Fruit fly (Drosophila melanogaster): Measurements from ENCODE around the gene CG3581.
A peak's percentile ranks its signal among the peaks of the same experiment; 100 is the strongest.

The CG3581 gene

DNA sequence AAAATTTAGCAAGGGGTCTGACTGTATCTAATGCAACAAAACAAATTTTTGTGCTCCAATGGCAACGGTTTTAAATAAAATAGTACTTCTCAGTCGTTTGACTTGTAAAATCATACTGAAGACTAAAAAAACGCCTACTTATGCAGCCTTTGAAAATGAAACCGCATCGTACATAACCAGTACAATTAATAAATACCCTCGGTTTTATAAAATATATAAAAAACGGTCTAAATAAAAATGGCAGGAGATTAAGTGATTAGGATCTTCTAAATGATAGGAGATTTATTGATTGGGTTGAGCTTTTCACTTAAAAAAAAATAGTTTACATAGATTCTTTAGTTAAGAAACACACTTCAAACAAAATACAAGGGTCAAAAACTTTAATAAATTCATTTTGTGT lies at the start of gene CG3581:
Gene CG3581 (minus strand): TSS at position 101 of the 400 bp plus-strand sequence.
- TF ChIP-seq cic (GFP tag; optimal IDR thresholded peaks at IDR 0.05): no peak
- TF ChIP-seq tj (GFP tag; optimal IDR thresholded peaks at IDR 0.05): no peak
- TF ChIP-seq Hr96 (GFP tag; optimal IDR thresholded peaks at IDR 0.05): no peak
- no peak for TF ChIP-seq CG12768 (GFP tag; optimal IDR thresholded peaks at IDR 0.05)

DNA sequence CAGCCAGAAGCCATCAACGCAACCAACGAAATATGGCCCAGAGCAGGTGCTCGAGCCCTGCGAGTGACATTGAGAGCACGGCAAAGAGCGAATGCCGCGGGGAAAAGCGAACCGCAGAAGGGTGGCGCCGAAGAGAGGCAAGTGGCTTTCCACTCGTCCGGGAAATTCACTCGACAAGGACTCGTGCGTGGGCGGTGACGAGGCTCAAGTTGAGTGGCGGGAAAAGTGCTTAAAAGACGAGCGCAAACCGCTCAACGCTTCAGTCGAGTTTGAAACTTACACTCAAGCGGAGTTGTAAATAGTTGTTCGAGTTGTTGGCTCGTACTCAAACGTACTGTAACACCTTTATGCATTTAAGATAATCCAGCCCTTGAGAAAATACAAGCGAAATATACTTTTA lies 37.8 kb upstream of the CG3581 start, which contains the start of gene CG31221:
Gene CG31221 (plus strand): TSS at position 256 of the 400 bp plus-strand sequence.
- TF ChIP-seq CG5204 (GFP tag; optimal IDR thresholded peaks at IDR 0.05) (no peak), CG12768 (GFP tag; optimal IDR thresholded peaks at IDR 0.05) (no peak), cic (GFP tag; optimal IDR thresholded peaks at IDR 0.05) (no peak), Mnt (GFP tag; optimal IDR thresholded peaks at IDR 0.05) (no peak), CG11617 (GFP tag; optimal IDR thresholded peaks at IDR 0.05) (no peak)

DNA sequence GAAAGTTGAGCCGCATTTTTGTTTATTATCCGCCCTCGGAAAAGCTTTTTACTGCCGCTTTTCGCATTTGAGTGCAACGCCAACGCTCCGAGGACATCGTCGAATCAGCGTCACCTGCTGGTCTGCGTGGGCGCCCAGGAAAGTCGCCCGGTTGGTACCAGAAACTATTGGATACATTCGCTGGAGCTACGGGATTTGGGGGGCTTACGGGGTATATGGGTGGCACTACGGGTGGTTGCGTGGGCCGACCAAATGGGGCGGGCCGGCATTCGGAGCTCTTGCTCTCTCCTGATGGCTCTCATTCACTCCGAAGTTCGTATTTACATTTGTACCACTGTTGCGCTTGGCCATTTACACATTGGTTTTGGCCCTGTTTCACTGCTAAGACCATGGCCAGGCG lies 36.8 kb upstream of the CG3581 start:
- no peak for TF ChIP-seq CG7045 (GFP tag; optimal IDR thresholded peaks at IDR 0.05)
- no peak for TF ChIP-seq CG14711 (tag; optimal IDR thresholded peaks at IDR 0.05)
- no peak for TF ChIP-seq Hr96 (GFP tag; optimal IDR thresholded peaks at IDR 0.05)
- no peak for TF ChIP-seq kay (GFP tag; ENCODE audit: borderline replicate concordance)
- no peak for TF ChIP-seq cnc (optimal IDR thresholded peaks at IDR 0.05)
- no peak for TF ChIP-seq CG5204 (GFP tag; optimal IDR thresholded peaks at IDR 0.05)
- TF ChIP-seq Mnt (GFP tag; optimal IDR thresholded peaks at IDR 0.05): no peak
- TF ChIP-seq Crg-1 (GFP tag; optimal IDR thresholded peaks at IDR 0.05): no peak
- TF ChIP-seq pad (GFP tag; optimal IDR thresholded peaks at IDR 0.05): no peak
- TF ChIP-seq tj (GFP tag; optimal IDR thresholded peaks at IDR 0.05): no peak
- TF ChIP-seq CG7101 (tag; optimal IDR thresholded peaks at IDR 0.05): no peak
- no peak for TF ChIP-seq CG12768 (GFP tag; optimal IDR thresholded peaks at IDR 0.05)
- no peak for TF ChIP-seq toe (GFP tag; optimal IDR thresholded peaks at IDR 0.05)
- TF ChIP-seq CG11617 (GFP tag; optimal IDR thresholded peaks at IDR 0.05): no peak
- TF ChIP-seq CG1620 (GFP tag; optimal IDR thresholded peaks at IDR 0.05): no peak
- no peak for TF ChIP-seq bab1 (GFP tag; optimal IDR thresholded peaks at IDR 0.05)
- no peak for TF ChIP-seq Clk (GFP tag; optimal IDR thresholded peaks at IDR 0.05)

DNA sequence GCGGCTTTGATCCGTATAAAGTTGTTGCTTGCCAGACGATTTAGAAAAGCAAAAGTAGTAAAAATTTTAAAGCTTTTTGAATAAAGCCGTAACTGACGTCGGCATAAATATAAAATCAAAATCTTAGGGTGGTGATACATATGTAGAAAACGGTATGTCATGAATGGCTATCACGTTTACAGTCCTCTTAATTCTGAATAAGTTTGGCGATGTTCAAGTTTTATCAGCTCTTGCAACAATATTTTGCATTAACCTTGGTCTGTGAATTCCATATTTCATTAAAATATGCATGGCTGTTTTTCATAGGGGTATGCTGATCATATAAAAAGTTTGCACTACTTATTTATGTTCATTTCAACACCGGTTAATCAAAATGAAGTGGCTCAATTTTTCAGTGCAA lies 34.0 kb upstream of the CG3581 start, which contains the start of gene CG11626:
Gene CG11626 (plus strand): TSS at position 301 of the 400 bp plus-strand sequence.
- no peak for TF ChIP-seq CG7045 (GFP tag; optimal IDR thresholded peaks at IDR 0.05)
- TF ChIP-seq tj (GFP tag; optimal IDR thresholded peaks at IDR 0.05): no peak
- no peak for TF ChIP-seq CG7101 (tag; optimal IDR thresholded peaks at IDR 0.05)
- TF ChIP-seq toe (GFP tag; optimal IDR thresholded peaks at IDR 0.05): no peak
- TF ChIP-seq CG14711 (tag; optimal IDR thresholded peaks at IDR 0.05): no peak
- no peak for TF ChIP-seq Crg-1 (GFP tag; optimal IDR thresholded peaks at IDR 0.05)
- TF ChIP-seq CG11617 (GFP tag; optimal IDR thresholded peaks at IDR 0.05): no peak
- no peak for TF ChIP-seq cnc (optimal IDR thresholded peaks at IDR 0.05)
- TF ChIP-seq cic (GFP tag; optimal IDR thresholded peaks at IDR 0.05): no peak
- no peak for TF ChIP-seq Mnt (GFP tag; optimal IDR thresholded peaks at IDR 0.05)
- no peak for TF ChIP-seq CG5204 (GFP tag; optimal IDR thresholded peaks at IDR 0.05)
- no peak for TF ChIP-seq CG33017 (tag; optimal IDR thresholded peaks at IDR 0.05)
- TF ChIP-seq pad (GFP tag; optimal IDR thresholded peaks at IDR 0.05): no peak
- no peak for TF ChIP-seq CG12768 (GFP tag; optimal IDR thresholded peaks at IDR 0.05)
- no peak for TF ChIP-seq Clk (GFP tag; optimal IDR thresholded peaks at IDR 0.05)
- no peak for TF ChIP-seq kay (GFP tag; ENCODE audit: borderline replicate concordance)
- no peak for TF ChIP-seq bab1 (GFP tag; optimal IDR thresholded peaks at IDR 0.05)
- no peak for TF ChIP-seq ovo (GFP tag; optimal IDR thresholded peaks at IDR 0.05)
- TF ChIP-seq CG1620 (GFP tag; optimal IDR thresholded peaks at IDR 0.05): no peak
- no peak for TF ChIP-seq Hr96 (GFP tag; optimal IDR thresholded peaks at IDR 0.05)

DNA sequence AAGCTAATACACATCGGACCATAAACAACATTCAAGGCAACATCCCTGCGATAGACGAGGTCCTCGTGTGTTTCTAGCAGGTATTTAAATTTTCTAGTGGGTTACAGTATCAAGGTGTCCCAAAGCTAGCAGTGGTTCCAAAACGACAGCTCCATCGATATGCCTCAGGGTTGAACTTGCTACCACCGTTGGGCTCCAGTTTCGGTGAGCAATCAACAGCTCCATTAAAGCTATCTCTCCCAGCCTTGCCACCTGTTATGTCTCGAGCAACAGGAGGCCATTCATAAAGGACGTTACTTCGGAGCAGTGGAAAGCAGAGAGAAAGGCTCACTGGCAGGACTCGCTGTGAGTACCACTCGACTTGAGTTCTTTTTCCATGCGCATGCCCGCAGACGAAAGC lies 32.3 kb upstream of the CG3581 start:
- no peak for TF ChIP-seq CG7045 (GFP tag; optimal IDR thresholded peaks at IDR 0.05)
- no peak for TF ChIP-seq cnc (optimal IDR thresholded peaks at IDR 0.05)

DNA sequence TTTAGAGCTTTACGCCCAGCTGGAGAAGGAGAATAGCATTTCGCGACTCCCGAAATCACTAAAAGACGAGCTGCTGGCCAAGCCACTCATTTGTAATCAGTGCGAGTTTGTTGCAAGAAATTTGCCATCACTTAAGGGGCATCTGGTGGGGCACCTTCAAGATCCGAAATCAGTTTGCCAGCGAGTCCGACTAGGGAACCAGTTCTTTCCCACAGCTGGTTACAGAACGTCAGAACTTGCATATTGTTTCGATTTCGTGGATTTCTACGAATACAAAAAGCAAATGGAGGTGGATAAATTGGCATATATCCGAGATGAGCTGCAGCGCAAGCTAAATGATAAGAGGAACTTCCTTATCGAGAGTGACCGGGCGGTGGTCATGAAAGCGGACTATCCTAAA lies 29.7 kb upstream of the CG3581 start:
- TF ChIP-seq cic (GFP tag; optimal IDR thresholded peaks at IDR 0.05) (no peak), CG7045 (GFP tag; optimal IDR thresholded peaks at IDR 0.05) (no peak), pad (GFP tag; optimal IDR thresholded peaks at IDR 0.05) (no peak), CG12768 (GFP tag; optimal IDR thresholded peaks at IDR 0.05) (no peak), CG14711 (tag; optimal IDR thresholded peaks at IDR 0.05) (no peak), Hr96 (GFP tag; optimal IDR thresholded peaks at IDR 0.05) (no peak), cnc (optimal IDR thresholded peaks at IDR 0.05) (no peak), tj (GFP tag; optimal IDR thresholded peaks at IDR 0.05) (no peak), CG5204 (GFP tag; optimal IDR thresholded peaks at IDR 0.05) (no peak)

DNA sequence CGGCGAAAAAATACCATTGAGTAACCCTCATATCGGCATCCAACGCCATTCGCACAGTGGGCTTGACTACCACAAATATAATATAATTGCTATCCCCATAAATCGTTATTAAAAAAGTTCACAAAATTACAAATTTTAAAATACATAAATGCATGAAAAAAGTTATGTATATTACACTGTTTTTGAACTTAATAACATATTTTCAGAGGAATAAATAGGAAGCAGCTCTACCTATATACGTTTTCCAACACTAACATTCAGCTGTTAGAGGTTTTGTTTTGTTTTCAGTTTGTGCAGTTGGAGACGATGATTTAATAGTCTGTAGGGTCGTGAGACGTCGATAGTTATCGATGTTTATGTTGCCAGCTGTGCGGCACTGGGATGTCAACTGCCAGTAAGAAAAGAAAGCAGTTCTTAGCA lies 28.5 kb upstream of the CG3581 start, which contains the start of the genes Ino80 and Aptx:
Gene Ino80 (minus strand): TSS at position 58 of the 420 bp plus-strand sequence.
Gene Aptx (plus strand): TSS at position 360 of the 420 bp plus-strand sequence.
- TF ChIP-seq Hr96 (GFP tag; optimal IDR thresholded peaks at IDR 0.05): peak; percentile 85
- peak; percentile 87 for TF ChIP-seq CG33017 (tag; optimal IDR thresholded peaks at IDR 0.05)
- TF ChIP-seq pad (GFP tag; optimal IDR thresholded peaks at IDR 0.05): peak; percentile 71
- TF ChIP-seq toe (GFP tag; optimal IDR thresholded peaks at IDR 0.05): peak; percentile 94
- TF ChIP-seq CG12768 (GFP tag; optimal IDR thresholded peaks at IDR 0.05): peak; percentile 91
- TF ChIP-seq Mnt (GFP tag; optimal IDR thresholded peaks at IDR 0.05): peak; percentile 78
- peak; percentile 84 for TF ChIP-seq Crg-1 (GFP tag; optimal IDR thresholded peaks at IDR 0.05)
- TF ChIP-seq cnc (optimal IDR thresholded peaks at IDR 0.05): no peak
- TF ChIP-seq ovo (GFP tag; optimal IDR thresholded peaks at IDR 0.05): peak; percentile 75
- peak; percentile 94 for TF ChIP-seq CG7045 (GFP tag; optimal IDR thresholded peaks at IDR 0.05)
- peak; percentile 93 for TF ChIP-seq CG5204 (GFP tag; optimal IDR thresholded peaks at IDR 0.05)
- peak; percentile 85 for TF ChIP-seq Clk (GFP tag; optimal IDR thresholded peaks at IDR 0.05)
- peak; percentile 40 for TF ChIP-seq cic (GFP tag; optimal IDR thresholded peaks at IDR 0.05)
- TF ChIP-seq CG1620 (GFP tag; optimal IDR thresholded peaks at IDR 0.05): peak; percentile 91
- TF ChIP-seq bab1 (GFP tag; optimal IDR thresholded peaks at IDR 0.05): peak; percentile 92
- TF ChIP-seq tj (GFP tag; optimal IDR thresholded peaks at IDR 0.05): peak; percentile 68
- TF ChIP-seq CG14711 (tag; optimal IDR thresholded peaks at IDR 0.05): peak; percentile 87
- peak; percentile 88 for TF ChIP-seq CG11617 (GFP tag; optimal IDR thresholded peaks at IDR 0.05)
- peak; percentile 91 for TF ChIP-seq CG7101 (tag; optimal IDR thresholded peaks at IDR 0.05)
- TF ChIP-seq kay (GFP tag; ENCODE audit: borderline replicate concordance): no peak
